Worm (Caenorhabditis elegans) whole organism, early embryonic: ENCODE measurements around the gene K03H1.13.

ENCODE experiments used
- ama-1 ChIP-seq: fragments of 150-350 bp; optimal IDR thresholded peaks from 2 replicates; lab custom pipeline; 2014
- ceh-13 ChIP-seq: fragments of 200-800 bp; sonication (Bioruptor generic); optimal IDR thresholded peaks from 2 replicates; lab custom pipeline; 2018; ENCODE audit warnings: mild to moderate bottlenecking, missing genetic modification characterization, missing compliant biosample characterization
- ceh-36 ChIP-seq: sonication (generic microtip); optimal IDR thresholded peaks from 2 replicates; lab custom pipeline; 2016; ENCODE audit warnings: missing genetic modification characterization, inconsistent platforms, missing compliant biosample characterization
- flt-1 ChIP-seq: fragments of 200-800 bp; sonication (Bioruptor generic); IDR thresholded peaks from 2 replicates; pipeline ENCODE4 v1.3.6; 2022; ENCODE audit warnings: missing genetic modification characterization, missing compliant biosample characterization
- tbx-11 ChIP-seq: fragments of 200-800 bp; sonication (Bioruptor generic); IDR thresholded peaks from 2 replicates; pipeline ENCODE4 v1.3.6; 2022; ENCODE audit warnings: missing genetic modification characterization, missing compliant biosample characterization

DNA sequence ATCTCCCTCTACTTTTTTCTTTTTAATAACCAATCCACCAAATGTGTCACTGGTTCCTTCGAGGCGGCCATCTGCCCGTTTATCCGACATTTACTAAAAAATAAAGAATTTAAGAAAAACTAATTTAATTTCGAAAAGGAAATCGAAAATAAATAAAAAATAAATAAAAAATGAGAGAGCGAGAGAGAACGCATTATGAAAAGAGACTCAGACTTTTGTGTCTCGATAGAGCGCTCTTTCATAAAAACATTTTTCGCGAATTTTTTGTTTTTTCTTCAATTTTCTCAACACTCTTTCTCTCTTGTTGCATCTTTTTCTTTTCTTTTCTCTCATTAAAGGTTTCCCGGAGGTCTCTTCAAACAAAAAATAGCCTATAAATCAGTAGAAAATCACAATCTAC lies 6.0 kb upstream of the K03H1.13 start, which contains the start of gene mog-1:
- TF ChIP-seq ama-1 (lab: Kevin White, UChicago) (no peak), tbx-11 (GFP tag; lab: Robert Waterston, UW) (no peak), flt-1 (GFP tag; lab: Robert Waterston, UW) (no peak), ceh-36 (tag; lab: Kevin White, UChicago) (no peak), ceh-13 (GFP tag; lab: Kevin White, UChicago) (no peak)
